ENCODE assay signal across 3 fruit fly cellular contexts in genomic region chr2L:11178826-11179391, dm6.
TF ChIP-seq lines count a peak whose summit lies in the region.

Gene Boh2 (plus strand): TSS chr2L:11179032.

- peak; percentile 7 for TF ChIP-seq CTCF in whole organism, embryonic (GFP tag; optimal IDR thresholded peaks at IDR 0.05; lab: Kevin White, UChicago)

TF ChIP-seq in whole organism, embryonic, 481 proteins besides CTCF, POLR2A, EP300 and RAD21 (continues in another document):
- no peak for TF ChIP-seq CG17802 (tag; optimal IDR thresholded peaks at IDR 0.05; lab: Kevin White, UChicago)
- TF ChIP-seq gro (GFP tag; optimal IDR thresholded peaks at IDR 0.05; lab: Kevin White, UChicago): peak; percentile 15
- TF ChIP-seq CG10267 (tag; optimal IDR thresholded peaks at IDR 0.05; lab: Kevin White, UChicago): peak; percentile 34
- peak; percentile 26 for TF ChIP-seq CG1603 (tag; optimal IDR thresholded peaks at IDR 0.05; lab: Kevin White, UChicago)
- peak; percentile 23 for TF ChIP-seq CG15514 (GFP tag; optimal IDR thresholded peaks at IDR 0.05; lab: Kevin White, UChicago)
- TF ChIP-seq knrl (GFP tag; IDR thresholded peaks at IDR 0.05; lab: Robert Waterston, UW; ENCODE audit: partially characterized antibody): 0 out of 3 replicates have a peak, but pooled peaks have one; percentile 10
- TF ChIP-seq cg (GFP tag; optimal IDR thresholded peaks at IDR 0.05; lab: Kevin White, UChicago): no peak
- TF ChIP-seq CG18011 (GFP tag; optimal IDR thresholded peaks at IDR 0.05; lab: Kevin White, UChicago): no peak
- peak; percentile 24; the same call in 1 of the 2 replicates for TF ChIP-seq MBD-R2 (GFP tag; IDR thresholded peaks at IDR 0.05; lab: Robert Waterston, UW)
- peak; percentile 93 for TF ChIP-seq E2f2 (GFP tag; IDR thresholded peaks at IDR 0.05; lab: Robert Waterston, UW)
- TF ChIP-seq CG2116 (GFP tag; optimal IDR thresholded peaks at IDR 0.05; lab: Kevin White, UChicago): peak; percentile 86
- TF ChIP-seq MTF-1 (GFP tag; optimal IDR thresholded peaks at IDR 0.05; lab: Kevin White, UChicago; ENCODE audit: borderline replicate concordance): no peak
- peak; percentile 57 for TF ChIP-seq Dref (GFP tag; IDR thresholded peaks at IDR 0.05; lab: Robert Waterston, UW)
- no peak for TF ChIP-seq tio (GFP tag; optimal IDR thresholded peaks at IDR 0.05; lab: Kevin White, UChicago)
- no peak for TF ChIP-seq Xbp1 (GFP tag; optimal IDR thresholded peaks at IDR 0.05; lab: Kevin White, UChicago)
- TF ChIP-seq CG11504 (tag; optimal IDR thresholded peaks at IDR 0.05; lab: Kevin White, UChicago): peak; percentile 19
- TF ChIP-seq CG9797 (GFP tag; optimal IDR thresholded peaks at IDR 0.05; lab: Kevin White, UChicago): peak; percentile 78
- no peak for TF ChIP-seq CG12769 (tag; optimal IDR thresholded peaks at IDR 0.05; lab: Kevin White, UChicago)
- peak; percentile 4 for TF ChIP-seq Myb (GFP tag; optimal IDR thresholded peaks at IDR 0.05; lab: Kevin White, UChicago)
- TF ChIP-seq Ets65A (GFP tag; lab: Kevin White, UChicago): peak; percentile 11
- no peak for TF ChIP-seq eve (GFP tag; optimal IDR thresholded peaks at IDR 0.05; lab: Kevin White, UChicago)
- TF ChIP-seq zen (tag; optimal IDR thresholded peaks at IDR 0.05; lab: Kevin White, UChicago): no peak
- TF ChIP-seq gce (GFP tag; IDR thresholded peaks at IDR 0.05; lab: Robert Waterston, UW): no peak
- peak; percentile 69 for TF ChIP-seq sens (GFP tag; lab: Kevin White, UChicago)
- peak; percentile 34 for TF ChIP-seq ssp (GFP tag; IDR thresholded peaks at IDR 0.05; lab: Robert Waterston, UW)
- no peak for TF ChIP-seq pros (GFP tag; optimal IDR thresholded peaks at IDR 0.05; lab: Kevin White, UChicago)
- peak; percentile 33 for TF ChIP-seq nerfin-1 (tag; optimal IDR thresholded peaks at IDR 0.05; lab: Kevin White, UChicago)
- no peak for TF ChIP-seq CG9437 (GFP tag; optimal IDR thresholded peaks at IDR 0.05; lab: Kevin White, UChicago)
- peak; percentile 90 for TF ChIP-seq Dp (GFP tag; optimal IDR thresholded peaks at IDR 0.05; lab: Kevin White, UChicago)
- peak; percentile 26 for TF ChIP-seq CG14710 (tag; optimal IDR thresholded peaks at IDR 0.05; lab: Kevin White, UChicago)
- peak; percentile 28 for TF ChIP-seq zf30C (GFP tag; optimal IDR thresholded peaks at IDR 0.05; lab: Kevin White, UChicago)

TF ChIP-seq in whole organism, prepupa, 60 proteins besides CTCF, POLR2A, EP300 and RAD21 (continues in another document):
- TF ChIP-seq svp (GFP tag; lab: Kevin White, UChicago) (no peak), CG6808 (GFP tag; optimal IDR thresholded peaks at IDR 0.05; lab: Kevin White, UChicago) (no peak), Gug (GFP tag; IDR thresholded peaks at IDR 0.05; lab: Robert Waterston, UW) (no peak), Hr38 (GFP tag; optimal IDR thresholded peaks at IDR 0.05; lab: Kevin White, UChicago) (no peak), CG4318 (GFP tag; optimal IDR thresholded peaks at IDR 0.05; lab: Kevin White, UChicago) (no peak), Eip78C (GFP tag; lab: Kevin White, UChicago) (peak; percentile 74), CG8319 (GFP tag; optimal IDR thresholded peaks at IDR 0.05; lab: Kevin White, UChicago) (no peak), CG6854 (GFP tag; optimal IDR thresholded peaks at IDR 0.05; lab: Kevin White, UChicago) (no peak), esn (GFP tag; optimal IDR thresholded peaks at IDR 0.05; lab: Kevin White, UChicago) (peak; percentile 10), Hr39 (GFP tag; optimal IDR thresholded peaks at IDR 0.05; lab: Kevin White, UChicago) (no peak), CG6163 (GFP tag; IDR thresholded peaks at IDR 0.05; lab: Robert Waterston, UW) (peak; percentile 44; the same call in 2 of the 3 replicates), cyc (GFP tag; optimal IDR thresholded peaks at IDR 0.05; lab: Kevin White, UChicago) (no peak), spab (GFP tag; optimal IDR thresholded peaks at IDR 0.05; lab: Kevin White, UChicago) (no peak), CG10631 (GFP tag; optimal IDR thresholded peaks at IDR 0.05; lab: Kevin White, UChicago) (no peak), CG3919 (GFP tag; optimal IDR thresholded peaks at IDR 0.05; lab: Kevin White, UChicago) (no peak), pdm3 (GFP tag; optimal IDR thresholded peaks at IDR 0.05; lab: Kevin White, UChicago) (no peak), CG7368 (GFP tag; optimal IDR thresholded peaks at IDR 0.05; lab: Kevin White, UChicago) (no peak), topi (GFP tag; optimal IDR thresholded peaks at IDR 0.05; lab: Kevin White, UChicago) (no peak), vri (GFP tag; optimal IDR thresholded peaks at IDR 0.05; lab: Kevin White, UChicago) (no peak), CG8119 (GFP tag; IDR thresholded peaks at IDR 0.05; lab: Robert Waterston, UW) (peak; percentile 40; the same call in 2 of the 3 replicates), Lpt (GFP tag; optimal IDR thresholded peaks at IDR 0.05; lab: Kevin White, UChicago) (no peak), fkh (GFP tag; optimal IDR thresholded peaks at IDR 0.05; lab: Kevin White, UChicago) (no peak), Sox102F (GFP tag; optimal IDR thresholded peaks at IDR 0.05; lab: Kevin White, UChicago) (no peak), acj6 (GFP tag; optimal IDR thresholded peaks at IDR 0.05; lab: Kevin White, UChicago) (no peak), CG9139 (GFP tag; optimal IDR thresholded peaks at IDR 0.05; lab: Kevin White, UChicago) (no peak), CG1621 (tag; optimal IDR thresholded peaks at IDR 0.05; lab: Kevin White, UChicago) (no peak), CG10669 (GFP tag; optimal IDR thresholded peaks at IDR 0.05; lab: Kevin White, UChicago) (no peak), CG3032 (tag; optimal IDR thresholded peaks at IDR 0.05; lab: Kevin White, UChicago) (peak; percentile 7), Ets21C (GFP tag; optimal IDR thresholded peaks at IDR 0.05; lab: Kevin White, UChicago) (no peak), Sox15 (GFP tag; optimal IDR thresholded peaks at IDR 0.05; lab: Kevin White, UChicago) (no peak), Hr4 (GFP tag; optimal IDR thresholded peaks at IDR 0.05; lab: Kevin White, UChicago) (no peak), Smox (GFP tag; optimal IDR thresholded peaks at IDR 0.05; lab: Kevin White, UChicago) (no peak), Blimp-1 (GFP tag; optimal IDR thresholded peaks at IDR 0.05; lab: Kevin White, UChicago) (no peak), fd59A (GFP tag; optimal IDR thresholded peaks at IDR 0.05; lab: Kevin White, UChicago) (no peak), achi (GFP tag; optimal IDR thresholded peaks at IDR 0.05; lab: Kevin White, UChicago) (no peak)

TF ChIP-seq in whole organism, pupa, 21 proteins besides CTCF, POLR2A, EP300 and RAD21:
- no peak for TF ChIP-seq Ets98B (GFP tag; IDR thresholded peaks at IDR 0.05; lab: Robert Waterston, UW)
- TF ChIP-seq CG4496 (GFP tag; IDR thresholded peaks at IDR 0.05; lab: Robert Waterston, UW): 0 out of 3 replicates have a peak, but pooled peaks have one; percentile 26
- TF ChIP-seq CG8159 (tag; optimal IDR thresholded peaks at IDR 0.05; lab: Kevin White, UChicago): peak; percentile 20
- TF ChIP-seq CG9948 (tag; optimal IDR thresholded peaks at IDR 0.05; lab: Kevin White, UChicago): peak; percentile 12
- TF ChIP-seq EcR (GFP tag; optimal IDR thresholded peaks at IDR 0.05; lab: Kevin White, UChicago): no peak
